Worm (Caenorhabditis elegans): ENCODE data around the gene R07G3.8.

DNA sequence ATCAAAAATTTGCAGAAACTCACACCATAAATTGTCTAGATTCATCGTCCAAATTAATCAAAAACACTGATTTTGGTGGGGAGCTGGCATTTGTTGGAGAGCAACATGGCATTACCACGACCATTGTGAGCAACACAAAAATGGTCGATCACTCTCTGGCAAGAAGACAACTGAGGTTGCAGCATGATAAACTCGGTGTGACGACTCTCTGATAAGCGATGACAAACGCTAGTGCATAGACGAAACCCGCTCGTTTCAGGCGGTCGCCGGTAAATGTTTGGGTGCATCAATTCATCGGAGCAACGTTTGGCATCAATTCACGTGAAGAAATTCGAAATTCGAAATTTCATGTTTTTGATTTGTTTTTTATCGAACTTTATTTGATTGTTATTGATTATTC, 18.7 kb upstream of the R07G3.8 start:
- TF ChIP-seq zip-5 (tag; optimal IDR thresholded peaks at IDR 0.05) (no peak), nfya-1 (tag; optimal IDR thresholded peaks at IDR 0.05) (no peak), fkh-10 (GFP tag; optimal IDR thresholded peaks at IDR 0.05) (no peak), fkh-6 (tag; optimal IDR thresholded peaks at IDR 0.05) (no peak), elt-2 (tag; optimal IDR thresholded peaks at IDR 0.05) (peak; percentile 28), syd-9 (tag; optimal IDR thresholded peaks at IDR 0.05) (no peak), Y22D7AL.16 (tag; optimal IDR thresholded peaks at IDR 0.05) (no peak), tbx-2 (tag; optimal IDR thresholded peaks at IDR 0.05) (no peak), ceh-14 (tag; optimal IDR thresholded peaks at IDR 0.05) (no peak), unc-3 (GFP tag; conservative IDR thresholded peaks at IDR 0.05) (no peak), unc-3 (tag; optimal IDR thresholded peaks at IDR 0.05) (no peak), ets-4 (tag; optimal IDR thresholded peaks at IDR 0.05) (no peak)
